Fruit fly (Drosophila melanogaster) whole organism, pupa: ENCODE measurements around the gene CG7560.

Source experiments
- CG10348 ChIP-seq: fragments of 200-800 bp; sonication (Bioruptor generic); IDR thresholded peaks from 2 replicates; pipeline ENCODE4 v1.3.6; 2022; ENCODE audit warnings: missing biosample characterization, missing genetic modification characterization
- CG13204 ChIP-seq: fragments of 200-800 bp; sonication (Bioruptor generic); optimal IDR thresholded peaks from 2 replicates; lab custom pipeline; 2018; ENCODE audit warnings: missing biosample characterization, mild to moderate bottlenecking, missing genetic modification characterization, moderate library complexity
- CG14655 ChIP-seq: fragments of 200-800 bp; sonication (Bioruptor generic); optimal IDR thresholded peaks from 3 replicates; lab custom pipeline; 2017; ENCODE audit warnings: mild to moderate bottlenecking, missing biosample characterization, missing genetic modification reagents, missing genetic modification characterization
- CG15710 ChIP-seq: fragments of 200-800 bp; sonication (Bioruptor generic); optimal IDR thresholded peaks from 2 replicates; lab custom pipeline; 2018; ENCODE audit warnings: missing biosample characterization, mild to moderate bottlenecking, missing genetic modification characterization, moderate library complexity
- CG17806 ChIP-seq: fragments of 200-800 bp; sonication (Bioruptor generic); optimal IDR thresholded peaks from 2 replicates; lab custom pipeline; 2018; ENCODE audit warnings: missing biosample characterization, mild to moderate bottlenecking, missing genetic modification characterization, moderate library complexity
- CG32121 ChIP-seq: fragments of 200-800 bp; sonication (Bioruptor generic); IDR thresholded peaks from 2 replicates; pipeline ENCODE4 v1.3.6; 2022; ENCODE audit warnings: missing biosample characterization, missing genetic modification characterization
- CG34367 ChIP-seq: fragments of 200-800 bp; sonication (Bioruptor generic); optimal IDR thresholded peaks from 2 replicates; lab custom pipeline; 2018; ENCODE audit warnings: missing biosample characterization, mild to moderate bottlenecking, missing genetic modification characterization
- CG4496 ChIP-seq: fragments of 200-800 bp; sonication (Bioruptor generic); IDR thresholded peaks from 3 replicates; pipeline ENCODE4 v1.3.6; 2022; ENCODE audit warnings: missing biosample characterization, missing genetic modification characterization
- CG8301 ChIP-seq: fragments of 200-800 bp; sonication (Bioruptor generic); optimal IDR thresholded peaks from 2 replicates; lab custom pipeline; 2018; ENCODE audit warnings: missing biosample characterization, mild to moderate bottlenecking, missing genetic modification characterization
- CG9948 ChIP-seq: fragments of 200-800 bp; sonication (Bioruptor generic); optimal IDR thresholded peaks from 2 replicates; lab custom pipeline; 2018; ENCODE audit warnings: missing biosample characterization, mild to moderate bottlenecking, missing genetic modification characterization, moderate library complexity
- EcR ChIP-seq: fragments of 200-800 bp; sonication (Bioruptor generic); optimal IDR thresholded peaks from 3 replicates; lab custom pipeline; 2019; ENCODE audit warnings: missing biosample characterization, missing genetic modification characterization, mild to moderate bottlenecking, moderate library complexity, missing genetic modification reagents
- Snoo ChIP-seq: fragments of 200-800 bp; sonication (Bioruptor generic); optimal IDR thresholded peaks from 3 replicates; lab custom pipeline; 2017; ENCODE audit warnings: missing biosample characterization, mild to moderate bottlenecking, missing genetic modification characterization, inconsistent platforms
- fd96Ca ChIP-seq: fragments of 200-800 bp; sonication (Bioruptor generic); IDR thresholded peaks from 3 replicates; pipeline ENCODE4 v1.3.6; 2022; ENCODE audit warnings: missing biosample characterization, missing genetic modification characterization
- gl ChIP-seq: fragments of 200-800 bp; sonication (Bioruptor generic); optimal IDR thresholded peaks from 2 replicates; lab custom pipeline; 2018; ENCODE audit warnings: missing biosample characterization, mild to moderate bottlenecking, missing genetic modification characterization
- rn ChIP-seq: fragments of 200-800 bp; sonication (Bioruptor generic); IDR thresholded peaks from 2 replicates; pipeline ENCODE4 v1.3.6; 2022; ENCODE audit warnings: missing biosample characterization, missing genetic modification characterization

Gene CG7560

dm6 chr3L:11474658-11475057 is 49.7 kb downstream of the CG7560 start, which contains the start of gene Vha16-2:
Vha16-2 (plus strand) TSS chr3L:11474958.
- TF ChIP-seq CG34367 = no peak
- TF ChIP-seq CG10348 = no peak
- no peak for TF ChIP-seq Snoo (tag; lab: Kevin White, UChicago)
- TF ChIP-seq CG14655 (GFP tag; lab: Kevin White, UChicago) = no peak
- no peak for TF ChIP-seq rn (GFP tag; lab: Robert Waterston, UW)
- no peak for TF ChIP-seq fd96Ca
- no peak for TF ChIP-seq CG8301 (tag; lab: Kevin White, UChicago)
- TF ChIP-seq CG9948 (tag; lab: Kevin White, UChicago) = no peak
- no peak for TF ChIP-seq CG32121
- no peak for TF ChIP-seq gl
- TF ChIP-seq EcR (GFP tag; lab: Kevin White, UChicago) = no peak
- no peak for TF ChIP-seq CG13204 (GFP tag; lab: Kevin White, UChicago)
- TF ChIP-seq CG17806 (tag; lab: Kevin White, UChicago) = no peak
- no peak for TF ChIP-seq CG15710
- TF ChIP-seq CG4496 = no peak
